Worm (Caenorhabditis elegans): ENCODE measurements around the gene dhs-12.

The dhs-12 gene

ce11 chrIV:10129957-10130356 is 12.3 kb upstream of the dhs-12 start, which contains the start of gene glt-3:
Gene glt-3 (plus strand): TSS chrIV:10130257.
- TF ChIP-seq tbx-2 (tag; optimal IDR thresholded peaks at IDR 0.05) (no peak), irx-1 (tag; optimal IDR thresholded peaks at IDR 0.05) (no peak), ceh-90 (tag; optimal IDR thresholded peaks at IDR 0.05) (no peak), fkh-8 (tag; optimal IDR thresholded peaks at IDR 0.05) (no peak), F16B12.6 (tag; optimal IDR thresholded peaks at IDR 0.05) (no peak), xbp-1 (tag; optimal IDR thresholded peaks at IDR 0.05) (no peak), snu-23 (GFP tag; optimal IDR thresholded peaks at IDR 0.05) (no peak), dsc-1 (tag; optimal IDR thresholded peaks at IDR 0.05) (no peak), elt-2 (tag; optimal IDR thresholded peaks at IDR 0.05) (no peak), ets-5 (GFP tag; IDR thresholded peaks at IDR 0.05) (no peak), dpl-1 (GFP tag; optimal IDR thresholded peaks at IDR 0.05) (no peak), ama-1 (optimal IDR thresholded peaks at IDR 0.05) (no peak), rnt-1 (tag; optimal IDR thresholded peaks at IDR 0.05) (no peak)

DNA sequence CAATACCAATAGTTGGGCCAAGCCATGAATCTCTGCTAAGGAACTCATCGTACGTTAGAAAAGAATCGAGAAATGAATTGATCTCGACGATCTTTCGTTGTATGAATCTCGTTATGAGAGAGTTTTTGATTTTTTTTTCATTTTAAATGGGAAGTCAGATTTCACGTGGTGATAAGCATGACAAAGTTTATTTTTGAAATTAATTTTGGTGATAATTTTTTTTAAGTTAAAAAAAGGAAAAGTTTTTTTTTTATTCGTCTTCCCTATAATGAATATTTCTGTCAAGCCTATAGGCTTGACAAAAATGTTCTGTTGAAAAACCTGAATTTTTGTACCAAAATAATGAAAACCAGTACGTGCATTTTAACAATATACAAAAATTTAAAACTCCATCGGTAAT is 6.4 kb upstream of the dhs-12 start, which contains the start of gene K08F4.5:
K08F4.5 (minus strand) TSS at position 101 of the 400 bp plus-strand sequence.
- no peak for TF ChIP-seq fkh-4 (tag; optimal IDR thresholded peaks at IDR 0.05; ENCODE audit: borderline replicate concordance)

DNA sequence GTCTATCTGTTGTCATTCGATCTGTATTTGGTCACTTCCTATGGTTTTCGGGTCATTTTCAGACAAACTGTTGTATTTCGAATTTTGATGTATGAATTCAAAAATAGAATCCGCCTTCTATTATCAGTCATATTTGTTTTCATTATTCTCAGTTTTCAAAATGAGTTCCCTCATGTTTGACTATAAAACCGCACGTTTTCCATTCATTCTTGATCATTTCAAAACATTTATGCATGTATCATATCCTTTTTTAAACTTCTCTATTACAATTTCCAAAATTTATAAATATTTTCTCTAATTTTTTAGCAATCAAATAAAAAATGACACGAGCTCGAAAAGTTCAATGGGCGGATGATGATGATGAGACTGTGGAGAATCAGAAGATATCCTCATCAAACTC is 4.5 kb upstream of the dhs-12 start, which contains the start of gene K08F4.12:
K08F4.12 (plus strand) TSS at position 301 of the 400 bp plus-strand sequence.
- no peak for TF ChIP-seq egl-27 (tag; optimal IDR thresholded peaks at IDR 0.05)
- TF ChIP-seq lir-3 (tag; optimal IDR thresholded peaks at IDR 0.05; ENCODE audit: poor library complexity) = no peak
- no peak for TF ChIP-seq nhr-11 (tag; optimal IDR thresholded peaks at IDR 0.05)
- no peak for TF ChIP-seq hlh-17 (GFP tag; optimal IDR thresholded peaks at IDR 0.05; ENCODE audit: borderline replicate concordance)
- no peak for TF ChIP-seq lsy-2 (tag; optimal IDR thresholded peaks at IDR 0.05)
- no peak for TF ChIP-seq pqm-1 (tag; optimal IDR thresholded peaks at IDR 0.05)
- no peak for TF ChIP-seq zag-1 (tag; optimal IDR thresholded peaks at IDR 0.05)
- TF ChIP-seq ceh-88 (GFP tag; IDR thresholded peaks at IDR 0.05) = no peak
- no peak for TF ChIP-seq nhr-237 (tag; optimal IDR thresholded peaks at IDR 0.05)
- TF ChIP-seq alr-1 (tag; optimal IDR thresholded peaks at IDR 0.05; ENCODE audit: borderline replicate concordance) = no peak
- no peak for TF ChIP-seq blmp-1 (tag; optimal IDR thresholded peaks at IDR 0.05)
- no peak for TF ChIP-seq F16B12.6 (tag; optimal IDR thresholded peaks at IDR 0.05)
- no peak for TF ChIP-seq nhr-19 (GFP tag; conservative IDR thresholded peaks at IDR 0.05)
- no peak for TF ChIP-seq pag-3 (tag; optimal IDR thresholded peaks at IDR 0.05; ENCODE audit: borderline replicate concordance, insufficient read depth)
- TF ChIP-seq ceh-63 (GFP tag; optimal IDR thresholded peaks at IDR 0.05) = no peak
- no peak for TF ChIP-seq ztf-11 (tag; optimal IDR thresholded peaks at IDR 0.05)
- TF ChIP-seq jun-1 (tag; optimal IDR thresholded peaks at IDR 0.05) = no peak

ce11 chrIV:10140143-10140542 is 2.1 kb upstream of the dhs-12 start, which contains the start of gene gst-3:
Gene gst-3 (minus strand): TSS chrIV:10140243.
- no peak for TF ChIP-seq ztf-4 (tag; optimal IDR thresholded peaks at IDR 0.05)

DNA sequence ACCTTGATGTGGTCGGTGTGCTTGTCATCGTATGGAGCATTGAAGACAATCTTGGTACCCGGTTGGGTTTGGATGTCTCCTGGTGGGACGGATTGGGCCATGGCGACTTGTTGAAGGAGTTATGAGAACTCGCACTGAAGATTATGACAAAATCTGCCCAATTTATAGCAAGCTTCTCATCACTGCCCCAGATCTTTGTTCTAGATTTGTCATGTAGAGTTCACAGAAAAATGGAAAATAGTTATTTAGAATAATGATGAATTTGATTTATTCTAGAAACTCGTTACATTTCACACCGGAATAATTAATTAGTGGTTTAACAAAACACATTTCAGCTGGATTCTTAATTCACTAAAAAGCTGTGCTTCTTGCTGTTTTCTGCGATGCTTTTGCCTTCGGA is 1.4 kb downstream of the dhs-12 start, which contains the start of gene msp-38:
msp-38 (minus strand) TSS at position 101 of the 400 bp plus-strand sequence.
- no peak for TF ChIP-seq nhr-77 (tag; optimal IDR thresholded peaks at IDR 0.05)
- TF ChIP-seq unc-130 (tag; optimal IDR thresholded peaks at IDR 0.05) = no peak
- TF ChIP-seq jun-1 (tag; optimal IDR thresholded peaks at IDR 0.05) = no peak
- no peak for TF ChIP-seq ztf-11 (tag; optimal IDR thresholded peaks at IDR 0.05)
- TF ChIP-seq hpl-2 (GFP tag; optimal IDR thresholded peaks at IDR 0.05) = no peak
- TF ChIP-seq lin-39 (tag; optimal IDR thresholded peaks at IDR 0.05) = no peak
- TF ChIP-seq sox-4 (tag; optimal IDR thresholded peaks at IDR 0.05) = no peak
- no peak for TF ChIP-seq unc-98 (GFP tag; IDR thresholded peaks at IDR 0.05)
- no peak for TF ChIP-seq ama-1 (optimal IDR thresholded peaks at IDR 0.05)
- no peak for TF ChIP-seq Y116A8C.19 (tag; optimal IDR thresholded peaks at IDR 0.05; ENCODE audit: borderline replicate concordance)
- no peak for TF ChIP-seq nhr-28 (tag; optimal IDR thresholded peaks at IDR 0.05)
- no peak for TF ChIP-seq ceh-8 (GFP tag; optimal IDR thresholded peaks at IDR 0.05)
